Fruit fly (Drosophila melanogaster) whole organism, adult: Measurements from ENCODE around the gene CG12477.

Source experiments
- CG33017 ChIP-seq: fragments of 200-800 bp; sonication (Bioruptor generic); optimal IDR thresholded peaks from 2 replicates; lab custom pipeline; 2018; ENCODE audit warnings: missing biosample characterization, mild to moderate bottlenecking, missing genetic modification characterization, moderate library complexity
- CG5204 ChIP-seq: fragments of 200-800 bp; sonication (Bioruptor generic); optimal IDR thresholded peaks from 2 replicates; lab custom pipeline; 2016; ENCODE audit warnings: missing biosample characterization, missing genetic modification characterization
- CG7045 ChIP-seq: fragments of 200-800 bp; sonication (Bioruptor generic); optimal IDR thresholded peaks from 2 replicates; lab custom pipeline; 2017; ENCODE audit warnings: missing biosample characterization, mild to moderate bottlenecking, missing genetic modification characterization
- CG7101 ChIP-seq: fragments of 200-800 bp; sonication (Bioruptor generic); optimal IDR thresholded peaks from 2 replicates; lab custom pipeline; 2018; ENCODE audit warnings: missing biosample characterization, mild to moderate bottlenecking, missing genetic modification characterization, moderate library complexity
- Crg-1 ChIP-seq: fragments of 200-800 bp; sonication (Bioruptor generic); optimal IDR thresholded peaks from 2 replicates; lab custom pipeline; 2016; ENCODE audit warnings: missing biosample characterization, missing genetic modification characterization
- Hr96 ChIP-seq: fragments of 200-800 bp; sonication (Bioruptor generic); optimal IDR thresholded peaks from 2 replicates; lab custom pipeline; 2016; ENCODE audit warnings: missing biosample characterization, missing genetic modification characterization
- bab1 ChIP-seq: fragments of 200-800 bp; sonication (Bioruptor generic); optimal IDR thresholded peaks from 3 replicates; lab custom pipeline; 2019; ENCODE audit warnings: missing biosample characterization, mild to moderate bottlenecking, missing genetic modification characterization, moderate library complexity
- cic ChIP-seq: fragments of 200-800 bp; sonication (Bioruptor generic); optimal IDR thresholded peaks from 2 replicates; lab custom pipeline; 2017; ENCODE audit warnings: missing biosample characterization, mild to moderate bottlenecking, missing genetic modification characterization, moderate library complexity
- tj ChIP-seq: fragments of 200-800 bp; sonication (Bioruptor generic); optimal IDR thresholded peaks from 3 replicates; lab custom pipeline; 2017; ENCODE audit warnings: missing biosample characterization, mild to moderate bottlenecking, missing genetic modification characterization, moderate library complexity

dm6 chr3L:18693887-18694286 is 29.2 kb downstream of the CG12477 start, which contains the start of gene CG6893:
- TF ChIP-seq Hr96 (GFP tag; lab: Kevin White, UChicago), result no peak
- TF ChIP-seq CG7101 (tag; lab: Kevin White, UChicago), result no peak
- no peak for TF ChIP-seq cic (GFP tag; lab: Kevin White, UChicago)
- no peak for TF ChIP-seq Crg-1 (GFP tag; lab: Kevin White, UChicago)
- TF ChIP-seq CG33017, result no peak
- TF ChIP-seq tj (GFP tag; lab: Kevin White, UChicago), result no peak
- no peak for TF ChIP-seq bab1 (GFP tag; lab: Kevin White, UChicago)
- no peak for TF ChIP-seq CG5204 (GFP tag; lab: Kevin White, UChicago)
- no peak for TF ChIP-seq CG7045 (GFP tag; lab: Kevin White, UChicago)
